Worm (Caenorhabditis elegans): Measurements from ENCODE around the gene ufd-2.

The ufd-2 gene

DNA sequence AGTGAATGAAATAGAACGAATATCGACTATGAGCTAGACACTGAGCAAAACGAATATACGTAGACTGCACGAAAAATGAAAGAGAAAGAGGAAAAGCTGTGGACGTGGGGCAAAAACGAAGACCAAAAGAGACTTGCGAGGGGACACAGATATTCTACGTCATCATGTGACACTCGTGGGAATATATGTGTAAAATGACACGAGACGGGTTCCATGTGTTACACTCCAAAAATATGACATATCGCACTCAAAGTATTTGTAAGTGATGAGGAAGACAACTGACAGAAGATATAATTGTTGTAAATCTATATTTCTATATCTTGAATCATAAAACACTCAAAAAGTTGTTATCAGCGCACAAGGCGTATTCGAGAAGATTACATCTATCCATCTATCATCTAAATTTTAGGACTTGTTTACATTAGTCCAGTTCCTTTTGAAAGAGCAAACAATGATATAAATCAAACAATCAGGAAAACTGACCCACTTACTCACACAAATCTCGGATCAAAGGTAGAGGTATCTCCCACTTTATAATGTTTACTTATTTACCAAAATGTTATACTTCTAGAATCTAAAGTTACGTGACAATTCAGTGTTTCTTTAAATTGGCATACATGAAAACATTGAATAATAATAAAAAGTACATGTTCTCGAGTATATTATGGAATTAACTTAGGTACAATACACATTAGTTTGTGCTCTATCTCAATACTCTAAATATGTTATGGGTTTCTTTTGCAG is 9.4 kb downstream of the ufd-2 start:
- TF ChIP-seq nhr-21 (tag; optimal IDR thresholded peaks at IDR 0.05): peak; percentile 76
- peak; percentile 76 for TF ChIP-seq F13H6.1 (tag; optimal IDR thresholded peaks at IDR 0.05)
- peak; percentile 91 for TF ChIP-seq sma-9 (GFP tag; optimal IDR thresholded peaks at IDR 0.05)
- no peak for TF ChIP-seq sma-9 (tag; optimal IDR thresholded peaks at IDR 0.05)
- TF ChIP-seq elt-3 (tag; optimal IDR thresholded peaks at IDR 0.05): no peak
- peak; percentile 77 for TF ChIP-seq crh-2 (tag; optimal IDR thresholded peaks at IDR 0.05)
- no peak for TF ChIP-seq R02D3.7 (tag; optimal IDR thresholded peaks at IDR 0.05)
- TF ChIP-seq ceh-82 (tag; optimal IDR thresholded peaks at IDR 0.05): no peak
- no peak for TF ChIP-seq nhr-237 (tag; optimal IDR thresholded peaks at IDR 0.05)
- peak; percentile 48 for TF ChIP-seq mab-5 (tag; optimal IDR thresholded peaks at IDR 0.05)
- TF ChIP-seq nhr-25 (tag; optimal IDR thresholded peaks at IDR 0.05): peak; percentile 63
- no peak for TF ChIP-seq ZK546.5 (tag; optimal IDR thresholded peaks at IDR 0.05)
- peak; percentile 80 for TF ChIP-seq nhr-129 (tag; optimal IDR thresholded peaks at IDR 0.05)
- no peak for TF ChIP-seq skn-1 (tag; optimal IDR thresholded peaks at IDR 0.05)
- TF ChIP-seq sma-3 (GFP tag; optimal IDR thresholded peaks at IDR 0.05): no peak
- TF ChIP-seq alr-1 (tag; optimal IDR thresholded peaks at IDR 0.05): no peak
- TF ChIP-seq Y55F3AM.14 (GFP tag; optimal IDR thresholded peaks at IDR 0.05): no peak
- TF ChIP-seq unc-39 (tag; optimal IDR thresholded peaks at IDR 0.05): no peak
- no peak for TF ChIP-seq lin-11 (tag; optimal IDR thresholded peaks at IDR 0.05)
- TF ChIP-seq nhr-23 (tag; optimal IDR thresholded peaks at IDR 0.05): no peak
- peak; percentile 45 for TF ChIP-seq unc-55 (GFP tag; optimal IDR thresholded peaks at IDR 0.05)
- peak in 1 of 2 experiments; percentile 83 for TF ChIP-seq mdl-1 (tag; optimal IDR thresholded peaks at IDR 0.05)
- no peak for TF ChIP-seq elt-1 (tag; optimal IDR thresholded peaks at IDR 0.05)
- peak in 1 of 2 experiments; percentile 80 for TF ChIP-seq lsy-2 (tag; optimal IDR thresholded peaks at IDR 0.05)
- no peak for TF ChIP-seq mbf-1 (tag; optimal IDR thresholded peaks at IDR 0.05)
- no peak for TF ChIP-seq dmd-4 (tag; optimal IDR thresholded peaks at IDR 0.05)
- TF ChIP-seq nhr-12 (tag; optimal IDR thresholded peaks at IDR 0.05): no peak
- no peak for TF ChIP-seq sem-4 (tag; optimal IDR thresholded peaks at IDR 0.05)
- TF ChIP-seq ceh-16 (tag; optimal IDR thresholded peaks at IDR 0.05): no peak
- no peak for TF ChIP-seq nhr-11 (tag; optimal IDR thresholded peaks at IDR 0.05)
- TF ChIP-seq aly-2 (tag; optimal IDR thresholded peaks at IDR 0.05): no peak
- TF ChIP-seq ama-1 (optimal IDR thresholded peaks at IDR 0.05): no peak
- TF ChIP-seq lin-13 (GFP tag; optimal IDR thresholded peaks at IDR 0.05): peak; percentile 11
- TF ChIP-seq gmeb-1 (tag; optimal IDR thresholded peaks at IDR 0.05): no peak
- TF ChIP-seq zag-1 (tag; optimal IDR thresholded peaks at IDR 0.05): peak; percentile 53
- peak; percentile 38 for TF ChIP-seq snpc-4 (tag; optimal IDR thresholded peaks at IDR 0.05)
- TF ChIP-seq blmp-1 (tag; optimal IDR thresholded peaks at IDR 0.05; ENCODE audit: insufficient read depth): peak; percentile 39
- TF ChIP-seq nhr-10 (tag; optimal IDR thresholded peaks at IDR 0.05): no peak
- TF ChIP-seq nhr-77 (tag; optimal IDR thresholded peaks at IDR 0.05): no peak
- no peak for TF ChIP-seq lin-39 (tag; optimal IDR thresholded peaks at IDR 0.05)
- peak; percentile 45 for TF ChIP-seq nhr-6 (tag; optimal IDR thresholded peaks at IDR 0.05)
- TF ChIP-seq ztf-11 (tag; optimal IDR thresholded peaks at IDR 0.05): no peak
- peak; percentile 18 for TF ChIP-seq ztf-4 (tag; optimal IDR thresholded peaks at IDR 0.05)
- no peak for TF ChIP-seq ztf-1 (GFP tag; conservative IDR thresholded peaks at IDR 0.05)
- no peak for TF ChIP-seq peb-1 (tag; optimal IDR thresholded peaks at IDR 0.05)
- peak; percentile 26 for TF ChIP-seq fos-1 (tag; optimal IDR thresholded peaks at IDR 0.05)
- TF ChIP-seq egl-27 (tag; optimal IDR thresholded peaks at IDR 0.05): peak; percentile 3
- peak; percentile 81 for TF ChIP-seq C34F6.9 (tag; optimal IDR thresholded peaks at IDR 0.05)
- TF ChIP-seq unc-62 (GFP tag; optimal IDR thresholded peaks at IDR 0.05): peak; percentile 63

All from whole organism, L2 larva.